Worm (Caenorhabditis elegans): ENCODE measurements around the gene skat-1.

ce11 chrIII:8984960-8985359 is 11.6 kb downstream of the skat-1 start:
- no peak for TF ChIP-seq dao-5 (tag; optimal IDR thresholded peaks at IDR 0.05)
- TF ChIP-seq him-1 (tag; optimal IDR thresholded peaks at IDR 0.05): peak; percentile 32
- no peak for TF ChIP-seq W03F9.2 (tag; optimal IDR thresholded peaks at IDR 0.05)
